Worm (Caenorhabditis elegans) whole organism, L4/young adult: Measurements from ENCODE around the gene nuo-5.

Experiments
- W03F9.2 ChIP-seq: fragments of 150-350 bp; optimal IDR thresholded peaks from 2 replicates; lab custom pipeline; 2014; ENCODE audit warnings: missing biosample characterization, missing genetic modification characterization
- him-1 ChIP-seq: sonication (generic microtip); optimal IDR thresholded peaks from 2 replicates; lab custom pipeline; 2016; ENCODE audit warnings: missing genotype, missing genetic modification reagents, missing genetic modification characterization, missing compliant biosample characterization

DNA sequence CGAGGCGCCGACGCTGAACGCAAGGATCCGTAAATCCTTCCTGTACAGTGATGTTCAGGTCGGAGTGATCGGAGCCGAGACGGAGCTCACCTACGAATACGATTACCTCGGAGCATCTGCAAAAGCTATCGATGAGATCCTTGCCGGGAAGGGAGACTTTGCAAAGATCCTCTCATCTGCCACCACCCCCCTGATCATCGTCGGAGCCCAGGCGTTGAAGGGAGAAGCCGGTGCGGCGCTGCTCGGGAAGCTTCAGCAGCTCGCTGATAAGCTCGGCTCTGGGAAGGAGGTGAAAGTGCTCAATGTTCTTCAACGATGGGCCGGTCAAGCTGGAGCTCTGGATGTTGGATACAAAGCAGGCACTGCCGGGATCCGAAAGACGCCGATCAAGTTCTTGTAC lies 4.5 kb downstream of the nuo-5 start:
- TF ChIP-seq W03F9.2, result no peak
- TF ChIP-seq him-1 (tag; lab: Kevin White, UChicago), result no peak
